Comparison of ENCODE assay signal across 1 fruit fly cellular context in the genomic region with DNA sequence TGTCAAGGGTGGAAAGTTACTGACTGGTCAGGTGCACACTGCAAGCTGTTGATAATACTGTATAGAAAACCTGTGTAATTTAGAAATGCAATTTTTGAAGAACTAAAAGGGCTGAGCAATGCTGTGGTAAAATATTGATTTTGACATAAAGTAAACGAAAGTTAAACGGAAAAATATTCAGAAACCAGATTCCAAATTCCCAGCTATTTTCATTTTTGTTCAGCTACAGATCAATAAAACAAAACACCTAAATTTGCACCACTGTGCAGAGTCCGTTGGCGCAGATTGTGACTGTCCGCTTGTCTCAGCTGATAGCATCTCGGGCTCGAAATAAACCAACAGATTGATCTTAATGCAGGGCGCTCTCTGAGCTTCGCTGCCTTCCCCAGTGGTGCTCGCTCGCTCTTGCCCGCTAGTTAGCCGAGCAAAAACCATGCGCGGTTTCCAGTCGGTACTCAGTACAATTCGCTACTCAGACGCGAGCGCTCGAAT.
TF ChIP-seq lines count a peak whose summit lies in the region.

A gene (plus strand): TSS at position 452 of the 492 bp plus-strand sequence.

TF ChIP-seq in whole organism, embryonic, 481 proteins besides CTCF, POLR2A, EP300 and RAD21 (continued from another document):
- no peak for TF ChIP-seq CG11560 (tag; IDR thresholded peaks at IDR 0.05; lab: Robert Waterston, UW)
- TF ChIP-seq PHDP (tag; optimal IDR thresholded peaks at IDR 0.05; lab: Kevin White, UChicago) = no peak
- no peak for TF ChIP-seq CG5245 (GFP tag; optimal IDR thresholded peaks at IDR 0.05; lab: Kevin White, UChicago)
- TF ChIP-seq dan (GFP tag; IDR thresholded peaks at IDR 0.05; lab: Robert Waterston, UW) = no peak
- TF ChIP-seq bcd (GFP tag; optimal IDR thresholded peaks at IDR 0.05; lab: Kevin White, UChicago) = peak; percentile 15
- TF ChIP-seq CG13296 (GFP tag; optimal IDR thresholded peaks at IDR 0.05; lab: Kevin White, UChicago) = peak; percentile 2
- TF ChIP-seq Ada2b (GFP tag; IDR thresholded peaks at IDR 0.05; lab: Robert Waterston, UW) = peak; percentile 30; the same call in 1 of the 2 replicates
- peak; percentile 83 for TF ChIP-seq grn (GFP tag; optimal IDR thresholded peaks at IDR 0.05; lab: Kevin White, UChicago)
- peak; percentile 64 for TF ChIP-seq nom (GFP tag; optimal IDR thresholded peaks at IDR 0.05; lab: Kevin White, UChicago)
- no peak for TF ChIP-seq CG7357 (GFP tag; IDR thresholded peaks at IDR 0.05; lab: Robert Waterston, UW)
- TF ChIP-seq CG7987 (GFP tag; optimal IDR thresholded peaks at IDR 0.05; lab: Kevin White, UChicago) = peak; percentile 34
- no peak for TF ChIP-seq lov (optimal IDR thresholded peaks at IDR 0.05; lab: Kevin White, UChicago)
- no peak for TF ChIP-seq lov (GFP tag; IDR thresholded peaks at IDR 0.05; lab: Robert Waterston, UW)
- 0 out of 2 replicates have a peak, but pooled peaks have one; percentile 33 for TF ChIP-seq Rfx (GFP tag; IDR thresholded peaks at IDR 0.05; lab: Robert Waterston, UW)
- TF ChIP-seq pb (GFP tag; optimal IDR thresholded peaks at IDR 0.05; lab: Kevin White, UChicago) = no peak
- TF ChIP-seq CG11723 (GFP tag; optimal IDR thresholded peaks at IDR 0.05; lab: Kevin White, UChicago) = no peak
- peak; percentile 48 for TF ChIP-seq CG11504 (tag; optimal IDR thresholded peaks at IDR 0.05; lab: Kevin White, UChicago)
- TF ChIP-seq wdn (GFP tag; IDR thresholded peaks at IDR 0.05; lab: Robert Waterston, UW) = no peak
- TF ChIP-seq CG4820 (GFP tag; optimal IDR thresholded peaks at IDR 0.05; lab: Kevin White, UChicago) = no peak
- peak; percentile 4 for TF ChIP-seq gem (tag; optimal IDR thresholded peaks at IDR 0.05; lab: Kevin White, UChicago)
